Fruit fly (Drosophila melanogaster) whole organism, adult: ENCODE data around the gene CG6465.

Source experiments
- CG11617 ChIP-seq: fragments of 200-800 bp; sonication (Bioruptor generic); optimal IDR thresholded peaks from 2 replicates; lab custom pipeline; 2017; ENCODE audit warnings: mild to moderate bottlenecking, missing biosample characterization, missing genetic modification reagents, missing genetic modification characterization
- CG12768 ChIP-seq: fragments of 200-800 bp; sonication (Bioruptor generic); optimal IDR thresholded peaks from 2 replicates; lab custom pipeline; 2017; ENCODE audit warnings: missing biosample characterization, missing genetic modification characterization, mild to moderate bottlenecking, moderate library complexity, missing genetic modification reagents
- CG7045 ChIP-seq: fragments of 200-800 bp; sonication (Bioruptor generic); optimal IDR thresholded peaks from 2 replicates; lab custom pipeline; 2017; ENCODE audit warnings: missing biosample characterization, mild to moderate bottlenecking, missing genetic modification characterization
- Crg-1 ChIP-seq: fragments of 200-800 bp; sonication (Bioruptor generic); optimal IDR thresholded peaks from 2 replicates; lab custom pipeline; 2016; ENCODE audit warnings: missing biosample characterization, missing genetic modification characterization
- Hr96 ChIP-seq: fragments of 200-800 bp; sonication (Bioruptor generic); optimal IDR thresholded peaks from 2 replicates; lab custom pipeline; 2016; ENCODE audit warnings: missing biosample characterization, missing genetic modification characterization
- tj ChIP-seq: fragments of 200-800 bp; sonication (Bioruptor generic); optimal IDR thresholded peaks from 3 replicates; lab custom pipeline; 2017; ENCODE audit warnings: missing biosample characterization, mild to moderate bottlenecking, missing genetic modification characterization, moderate library complexity

- TF ChIP-seq CG11617 (GFP tag; lab: Kevin White, UChicago) = no peak
- no peak for TF ChIP-seq CG7045
- TF ChIP-seq Hr96 (GFP tag; lab: Kevin White, UChicago) = no peak
- TF ChIP-seq Crg-1 = no peak
- TF ChIP-seq tj = no peak
- TF ChIP-seq CG12768 (GFP tag; lab: Kevin White, UChicago) = no peak
Observed at dm6 chr3R:10700638-10701037, 23.6 kb upstream of the CG6465 start.
